Fruit fly (Drosophila melanogaster): ENCODE results near the gene gny.

gny gene

dm6 chr2L:10356508-10356907 lies 23.4 kb upstream of the gny start, which contains the start of the genes CtsL4 and ClpP (continued):
- no peak for TF ChIP-seq Tbp (GFP tag; optimal IDR thresholded peaks at IDR 0.05)
- TF ChIP-seq CG1602 (GFP tag; optimal IDR thresholded peaks at IDR 0.05) = peak; percentile 46
- peak; percentile 20 for TF ChIP-seq CG8944 (GFP tag; optimal IDR thresholded peaks at IDR 0.05)
- peak; percentile 72 for TF ChIP-seq HmgZ (tag; optimal IDR thresholded peaks at IDR 0.05)
- peak; percentile 46 for TF ChIP-seq CG30403 (GFP tag; optimal IDR thresholded peaks at IDR 0.05)
- peak in 1 of 2 experiments; percentile 33 for TF ChIP-seq bsh (GFP tag; optimal IDR thresholded peaks at IDR 0.05)
- TF ChIP-seq lov (optimal IDR thresholded peaks at IDR 0.05) = no peak
- 0 out of 3 replicates have a peak, but pooled peaks have one; percentile 9 for TF ChIP-seq lov (GFP tag; IDR thresholded peaks at IDR 0.05)
- peak; percentile 62 for TF ChIP-seq Lhr (GFP tag; optimal IDR thresholded peaks at IDR 0.05)
- no peak for TF ChIP-seq onecut (GFP tag; IDR thresholded peaks at IDR 0.05)
- TF ChIP-seq CG14860 (GFP tag; IDR thresholded peaks at IDR 0.05; ENCODE audit: partially characterized antibody) = no peak
- TF ChIP-seq pfk (GFP tag; optimal IDR thresholded peaks at IDR 0.05) = peak; percentile 97
- TF ChIP-seq CG15479 (GFP tag; optimal IDR thresholded peaks at IDR 0.05) = peak; percentile 76
- peak; percentile 46 for TF ChIP-seq CHES-1-like (GFP tag; optimal IDR thresholded peaks at IDR 0.05)
- TF ChIP-seq row (GFP tag; IDR thresholded peaks at IDR 0.05) = peak; percentile 86
- 0 out of 2 replicates have a peak, but pooled peaks have one; percentile 27 for TF ChIP-seq CG17328 (GFP tag; IDR thresholded peaks at IDR 0.05)
- TF ChIP-seq Ets65A (GFP tag) = no peak
- peak; percentile 36 for TF ChIP-seq CG33557 (GFP tag; optimal IDR thresholded peaks at IDR 0.05)
- peak; percentile 14 for TF ChIP-seq cato (GFP tag; optimal IDR thresholded peaks at IDR 0.05; ENCODE audit: borderline replicate concordance)
- TF ChIP-seq her (GFP tag; optimal IDR thresholded peaks at IDR 0.05) = peak; percentile 32
- no peak for TF ChIP-seq esg (GFP tag; conservative IDR thresholded peaks at IDR 0.05)
- TF ChIP-seq CG15601 (tag; optimal IDR thresholded peaks at IDR 0.05) = peak; percentile 39
- TF ChIP-seq CG9797 (GFP tag; optimal IDR thresholded peaks at IDR 0.05) = peak; percentile 1
- peak; percentile 65 for TF ChIP-seq CG2116 (GFP tag; optimal IDR thresholded peaks at IDR 0.05)
- peak; percentile 47 for TF ChIP-seq mam (GFP tag; optimal IDR thresholded peaks at IDR 0.05)
- peak; percentile 35 for TF ChIP-seq pum (GFP tag; optimal IDR thresholded peaks at IDR 0.05)
- TF ChIP-seq Abd-B (GFP tag; optimal IDR thresholded peaks at IDR 0.05) = peak; percentile 46
- peak; percentile 3 for TF ChIP-seq maf-S (GFP tag; optimal IDR thresholded peaks at IDR 0.05)
- TF ChIP-seq tna (GFP tag; IDR thresholded peaks at IDR 0.05; ENCODE audit: partially characterized antibody) = no peak
- no peak for TF ChIP-seq Meics (GFP tag; optimal IDR thresholded peaks at IDR 0.05)
- peak; percentile 5 for TF ChIP-seq CG5245 (GFP tag; optimal IDR thresholded peaks at IDR 0.05)
- TF ChIP-seq az2 (GFP tag; optimal IDR thresholded peaks at IDR 0.05) = peak; percentile 52
- no peak for TF ChIP-seq Lim3 (GFP tag; IDR thresholded peaks at IDR 0.05)
- peak; percentile 55 for TF ChIP-seq B-H2 (GFP tag; optimal IDR thresholded peaks at IDR 0.05)
- peak; percentile 49 for TF ChIP-seq Nf-YC (tag; optimal IDR thresholded peaks at IDR 0.05)
- no peak for TF ChIP-seq CG8359 (GFP tag; optimal IDR thresholded peaks at IDR 0.05; ENCODE audit: borderline replicate concordance)
- peak; percentile 38; the same call in 1 of the 2 replicates for TF ChIP-seq CG10366 (GFP tag; IDR thresholded peaks at IDR 0.05)
- no peak for TF ChIP-seq CG30431 (GFP tag; optimal IDR thresholded peaks at IDR 0.05)
- no peak for TF ChIP-seq al (GFP tag; IDR thresholded peaks at IDR 0.05)
- TF ChIP-seq zen (tag; optimal IDR thresholded peaks at IDR 0.05) = peak; percentile 46
- TF ChIP-seq Med (GFP tag) = peak; percentile 77
- TF ChIP-seq pho (GFP tag; optimal IDR thresholded peaks at IDR 0.05) = peak; percentile 23
- TF ChIP-seq HmgD (GFP tag; optimal IDR thresholded peaks at IDR 0.05) = peak; percentile 57
- TF ChIP-seq sd (tag; optimal IDR thresholded peaks at IDR 0.05) = no peak
- no peak for TF ChIP-seq CG7556 (GFP tag; optimal IDR thresholded peaks at IDR 0.05)
- peak; percentile 53 to 67 for TF ChIP-seq dpn (GFP tag; optimal IDR thresholded peaks at IDR 0.05)
- peak; percentile 53 for TF ChIP-seq YL-1 (GFP tag; optimal IDR thresholded peaks at IDR 0.05)
- peak; percentile 21 for TF ChIP-seq Sry-β (GFP tag; optimal IDR thresholded peaks at IDR 0.05)
- peak; percentile 46 for TF ChIP-seq trem (tag; optimal IDR thresholded peaks at IDR 0.05)
- TF ChIP-seq Six4 (GFP tag; optimal IDR thresholded peaks at IDR 0.05) = peak; percentile 37
- 0 out of 2 replicates have a peak, but pooled peaks have one; percentile 17 for TF ChIP-seq CG4404 (GFP tag; IDR thresholded peaks at IDR 0.05)
